Fruit fly (Drosophila melanogaster): ENCODE measurements around the gene Cow.

Gene Cow

DNA sequence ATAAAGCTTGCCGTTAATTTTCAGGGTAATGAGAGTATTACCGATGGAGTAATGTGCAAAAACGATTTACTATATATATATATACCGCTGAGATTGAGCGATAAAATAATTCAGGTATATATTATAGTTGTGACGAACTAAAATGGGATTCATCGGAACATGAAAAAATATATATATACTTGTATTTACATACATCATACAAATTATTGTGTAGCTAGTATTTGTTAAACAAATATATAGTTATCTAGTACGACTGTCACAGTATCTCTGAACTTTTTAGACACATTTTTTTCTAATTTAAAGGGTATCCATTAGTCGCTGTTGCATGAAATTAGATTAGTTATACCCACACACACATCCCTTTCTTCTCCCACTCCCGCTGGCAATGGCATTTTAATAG is 76.2 kb downstream of the Cow start:
- TF ChIP-seq Pif1A (GFP tag; optimal IDR thresholded peaks at IDR 0.05) (no peak), CG34367 (tag; optimal IDR thresholded peaks at IDR 0.05) (no peak), D1 (tag; optimal IDR thresholded peaks at IDR 0.05) (no peak), CG9948 (tag; optimal IDR thresholded peaks at IDR 0.05) (no peak), EcR (GFP tag; optimal IDR thresholded peaks at IDR 0.05) (no peak), CG15710 (tag; optimal IDR thresholded peaks at IDR 0.05) (no peak), CG10348 (GFP tag; IDR thresholded peaks at IDR 0.05) (no peak), Pif1B (GFP tag; optimal IDR thresholded peaks at IDR 0.05) (no peak), CG8301 (tag; optimal IDR thresholded peaks at IDR 0.05) (no peak), CG4496 (GFP tag; IDR thresholded peaks at IDR 0.05) (no peak), CG8159 (tag; optimal IDR thresholded peaks at IDR 0.05) (no peak), Ets98B (GFP tag; IDR thresholded peaks at IDR 0.05) (no peak), fd96Ca (GFP tag; IDR thresholded peaks at IDR 0.05) (no peak)

- TF ChIP-seq CG4496 (GFP tag; IDR thresholded peaks at IDR 0.05) (0 out of 3 replicates have a peak, but pooled peaks have one; percentile 34), fd96Ca (GFP tag; IDR thresholded peaks at IDR 0.05) (0 out of 3 replicates have a peak, but pooled peaks have one; percentile 44), CG15710 (tag; optimal IDR thresholded peaks at IDR 0.05) (no peak)
Observed at dm6 chr3R:23035463-23035862, 77.1 kb downstream of the Cow start, which contains the start of gene CG13833. CG13833 (minus strand) TSS chr3R:23035563.

- TF ChIP-seq CG10348 (GFP tag; IDR thresholded peaks at IDR 0.05), result no peak
- no peak for TF ChIP-seq CG4496 (GFP tag; IDR thresholded peaks at IDR 0.05)
- TF ChIP-seq CG14655 (GFP tag; optimal IDR thresholded peaks at IDR 0.05), result no peak
- no peak for TF ChIP-seq CG9948 (tag; optimal IDR thresholded peaks at IDR 0.05)
- no peak for TF ChIP-seq CG12605 (GFP tag; IDR thresholded peaks at IDR 0.05)
- TF ChIP-seq Ets98B (GFP tag; IDR thresholded peaks at IDR 0.05), result no peak
- TF ChIP-seq Pif1A (GFP tag; optimal IDR thresholded peaks at IDR 0.05), result no peak
- no peak for TF ChIP-seq CG13204 (GFP tag; optimal IDR thresholded peaks at IDR 0.05)
- TF ChIP-seq gl (tag; optimal IDR thresholded peaks at IDR 0.05), result no peak
- no peak for TF ChIP-seq Pif1B (GFP tag; optimal IDR thresholded peaks at IDR 0.05)
- TF ChIP-seq Snoo (tag; optimal IDR thresholded peaks at IDR 0.05), result no peak
- no peak for TF ChIP-seq D1 (tag; optimal IDR thresholded peaks at IDR 0.05)
- no peak for TF ChIP-seq CG8301 (tag; optimal IDR thresholded peaks at IDR 0.05)
- TF ChIP-seq EcR (GFP tag; optimal IDR thresholded peaks at IDR 0.05), result no peak
Observed at dm6 chr3R:23030900-23031299, 81.6 kb downstream of the Cow start.

dm6 chr3R:23028506-23028905 is 84.0 kb downstream of the Cow start:
- TF ChIP-seq fd96Ca (GFP tag; IDR thresholded peaks at IDR 0.05) (0 out of 3 replicates have a peak, but pooled peaks have one; percentile 11), CG14655 (GFP tag; optimal IDR thresholded peaks at IDR 0.05) (peak; percentile 34), CG4496 (GFP tag; IDR thresholded peaks at IDR 0.05) (peak; percentile 43; the same call in 1 of the 3 replicates), CG8301 (tag; optimal IDR thresholded peaks at IDR 0.05) (peak; percentile 25), CG9948 (tag; optimal IDR thresholded peaks at IDR 0.05) (no peak), CG15710 (tag; optimal IDR thresholded peaks at IDR 0.05) (no peak), Ets98B (GFP tag; IDR thresholded peaks at IDR 0.05) (peak; percentile 49)

DNA sequence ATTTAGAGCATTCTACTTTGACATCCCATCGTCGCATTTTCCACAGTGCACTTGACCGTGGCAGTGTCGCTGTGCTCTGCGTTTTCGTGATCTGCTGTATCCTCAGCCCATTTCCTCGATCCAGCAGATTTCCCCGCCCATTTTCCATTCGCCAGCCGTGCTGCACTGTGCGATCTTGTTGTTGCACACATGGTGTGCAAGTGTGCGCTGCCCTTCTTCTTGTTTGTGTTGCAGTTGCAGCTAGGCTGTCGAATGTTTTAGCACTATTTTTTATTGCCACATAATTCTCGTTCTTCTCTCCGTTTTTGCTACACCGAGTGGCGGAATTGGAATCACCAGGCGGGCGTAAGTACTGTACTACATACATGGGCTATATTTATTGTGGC is 85.1 kb downstream of the Cow start:
- TF ChIP-seq CG15710 (tag; optimal IDR thresholded peaks at IDR 0.05), result no peak
- peak; percentile 15 for TF ChIP-seq CG13204 (GFP tag; optimal IDR thresholded peaks at IDR 0.05)
- TF ChIP-seq CG4496 (GFP tag; IDR thresholded peaks at IDR 0.05), result peak; percentile 9; the same call in 1 of the 3 replicates

DNA sequence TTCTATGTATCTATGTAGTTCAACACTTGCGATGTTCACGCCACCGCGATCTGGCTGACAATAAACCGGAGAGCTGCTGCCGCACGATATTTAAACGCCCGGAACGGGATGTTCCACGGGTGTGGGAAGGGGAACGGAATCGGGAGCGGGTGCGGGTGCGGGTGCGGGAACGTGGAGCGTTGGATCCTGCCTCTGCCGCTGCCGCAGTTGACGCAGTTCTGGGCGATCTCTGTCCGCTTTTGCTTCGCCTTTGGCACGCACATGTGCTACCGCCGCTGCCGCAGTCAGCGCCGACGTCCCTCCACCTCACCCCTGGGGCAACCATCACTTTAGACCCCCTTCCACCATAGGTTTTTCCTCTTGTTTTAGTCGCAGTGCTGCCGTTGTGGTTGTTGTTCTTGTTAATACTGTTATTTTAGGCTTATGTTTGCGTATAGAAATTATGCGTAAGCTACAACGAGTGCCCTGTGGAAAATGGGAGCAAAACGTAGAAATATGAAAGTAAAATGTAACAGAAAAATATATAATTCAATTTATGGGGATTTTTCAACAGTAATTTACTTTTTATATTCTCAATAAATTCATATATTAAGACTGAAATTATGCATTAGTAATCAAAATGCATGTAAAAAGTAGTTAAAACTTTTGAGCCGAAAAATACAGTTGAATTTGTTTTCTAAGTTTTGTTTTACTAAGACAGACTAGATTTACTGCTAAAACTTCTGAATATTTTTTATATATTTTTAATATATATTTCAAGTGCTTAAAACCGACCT is 85.7 kb downstream of the Cow start, which contains the start of gene lmd:
TSS of gene lmd (minus strand) at position 62 of the 776 bp plus-strand sequence.
- TF ChIP-seq CG17806 (tag; optimal IDR thresholded peaks at IDR 0.05) (no peak), CG34367 (tag; optimal IDR thresholded peaks at IDR 0.05) (no peak), CG15710 (tag; optimal IDR thresholded peaks at IDR 0.05) (no peak), CG9948 (tag; optimal IDR thresholded peaks at IDR 0.05) (no peak), CG8301 (tag; optimal IDR thresholded peaks at IDR 0.05) (no peak), CG10348 (GFP tag; IDR thresholded peaks at IDR 0.05) (no peak), D1 (tag; optimal IDR thresholded peaks at IDR 0.05) (no peak), fd96Ca (GFP tag; IDR thresholded peaks at IDR 0.05) (no peak), EcR (GFP tag; optimal IDR thresholded peaks at IDR 0.05) (no peak), CG14655 (GFP tag; optimal IDR thresholded peaks at IDR 0.05) (peak; percentile 17), CG8159 (tag; optimal IDR thresholded peaks at IDR 0.05) (peak; percentile 19), Pif1A (GFP tag; optimal IDR thresholded peaks at IDR 0.05) (no peak), CG13204 (GFP tag; optimal IDR thresholded peaks at IDR 0.05) (peak; percentile 90), CG4496 (GFP tag; IDR thresholded peaks at IDR 0.05) (no peak)

Data from whole organism, pupa.